Fruit fly (Drosophila melanogaster) S2 (cell line): ENCODE measurements around the gene CG11885.

Source experiments
- CG8478 ChIP-seq: fragments of >200 bp; optimal IDR thresholded peaks from 2 replicates; lab custom pipeline; 2018
- CTCF ChIP-seq, 2 experiments: fragments of >200 bp; optimal IDR thresholded peaks; 2 replicates each; lab custom pipeline; 2018

- TF ChIP-seq CG8478 (lab: Kevin White, UChicago), result no peak
- TF ChIP-seq CTCF (optimal IDR thresholded peaks at IDR 0.05; lab: Kevin White, UChicago), result no peak
Measured at dm6 chr2L:377780-378222, 43.4 kb downstream of the CG11885 start, which contains the start of gene al.
